Worm (Caenorhabditis elegans) whole organism, early embryonic: ENCODE data around the gene M163.11.

Source experiments
- hnd-1 ChIP-seq: sonication (generic microtip); optimal IDR thresholded peaks from 2 replicates; lab custom pipeline; 2016; ENCODE audit warnings: missing genetic modification characterization, missing compliant biosample characterization
- pes-1 ChIP-seq: fragments of 200-800 bp; sonication (Bioruptor generic); IDR thresholded peaks from 2 replicates; pipeline ENCODE4 v1.3.6; 2022; ENCODE audit warnings: missing genetic modification reagents, missing genetic modification characterization, missing compliant biosample characterization

DNA sequence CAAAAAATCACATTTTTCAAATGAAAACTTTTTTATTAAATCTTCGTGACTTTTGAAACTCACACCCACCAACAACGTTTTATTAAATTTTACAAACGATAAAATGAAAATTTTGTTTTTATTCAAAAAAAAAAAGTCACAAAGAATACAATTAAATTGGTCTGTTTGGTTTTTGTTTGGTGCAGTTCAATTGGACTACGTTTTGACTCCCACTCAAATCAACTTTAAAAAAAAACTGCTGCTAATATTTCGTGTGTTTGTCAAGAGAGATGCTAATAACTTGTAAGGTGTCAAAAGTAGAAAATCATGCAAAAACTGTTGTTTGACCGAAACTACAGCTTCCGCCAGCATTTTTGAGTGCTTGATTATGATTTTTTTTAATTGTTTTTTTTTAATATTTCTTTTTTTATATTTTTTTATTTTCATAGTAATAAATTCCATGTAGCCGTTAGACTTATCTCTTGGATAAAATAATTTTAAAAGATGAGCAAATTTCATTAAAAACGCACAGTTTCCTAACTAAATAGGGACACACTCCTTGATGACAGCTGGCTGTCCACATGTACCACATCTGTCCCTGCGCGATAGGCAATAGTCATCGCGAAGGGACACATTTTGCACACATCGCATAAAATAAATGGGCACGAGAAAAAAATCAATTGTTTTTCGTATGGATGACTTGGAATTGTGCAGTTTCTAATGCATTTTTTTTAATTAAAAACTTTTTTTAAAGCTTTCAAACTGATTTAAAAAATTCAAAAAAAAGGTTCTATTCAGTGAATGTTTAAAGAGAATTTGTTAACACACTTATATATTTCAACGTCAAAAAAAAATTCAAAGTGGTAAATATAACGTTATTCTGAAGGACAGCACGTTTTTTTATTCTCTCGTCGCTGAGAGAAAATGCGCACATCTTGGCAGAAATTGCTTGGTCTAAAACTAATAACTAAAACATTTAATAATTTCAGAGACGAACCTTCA, 46.4 kb downstream of the M163.11 start:
- TF ChIP-seq pes-1 (GFP tag; lab: Robert Waterston, UW) (no peak; the same call in 1 of the 2 replicates), hnd-1 (no peak)
